Fruit fly (Drosophila melanogaster) ovary, adult (tissue): Measurements from ENCODE around the gene EndoGI.

ENCODE experiments used
- CG17801 ChIP-seq: fragments of 200-800 bp; optimal IDR thresholded peaks from 2 replicates; lab custom pipeline; 2019; ENCODE audit warnings: missing biosample characterization, mild to moderate bottlenecking, missing genetic modification characterization, moderate library complexity; ENCODE audit not compliant: partially characterized antibody

The EndoGI gene

dm6 chr2L:16257227-16258071, at the start of gene EndoGI, which contains the start of gene PRL-1:
Gene EndoGI, plus strand, starts transcription at chr2L:16257688.
Gene PRL-1, minus strand, starts transcription at chr2L:16257606.
- TF ChIP-seq CG17801 (GFP tag; lab: Kevin White, UChicago), result peak; percentile 97

- TF ChIP-seq CG17801 (GFP tag; lab: Kevin White, UChicago), result no peak
Measured at dm6 chr2L:16211159-16211558, 46.3 kb upstream of the EndoGI start, which contains the start of gene CG31819. Gene CG31819, plus strand, starts transcription at chr2L:16211459.

- TF ChIP-seq CG17801 (GFP tag; lab: Kevin White, UChicago), result no peak
Measured at dm6 chr2L:16216298-16216697, 41.2 kb upstream of the EndoGI start.

- no peak for TF ChIP-seq CG17801 (GFP tag; lab: Kevin White, UChicago)
Measured at dm6 chr2L:16223981-16224380, 33.5 kb upstream of the EndoGI start.

dm6 chr2L:16231265-16231664, 26.2 kb upstream of the EndoGI start, which contains the start of gene Ca-Ma2d:
Gene Ca-Ma2d, plus strand, starts transcription at chr2L:16231475.
- no peak for TF ChIP-seq CG17801 (GFP tag; lab: Kevin White, UChicago)

- no peak for TF ChIP-seq CG17801 (GFP tag; lab: Kevin White, UChicago)
Measured at dm6 chr2L:16234817-16235216, 22.7 kb upstream of the EndoGI start.

- TF ChIP-seq CG17801 (GFP tag; lab: Kevin White, UChicago), result no peak
Measured at dm6 chr2L:16241639-16242038, 15.8 kb upstream of the EndoGI start, which contains the start of gene CG42818. Gene CG42818, plus strand, starts transcription at chr2L:16241939.

- TF ChIP-seq CG17801 (GFP tag; lab: Kevin White, UChicago), result peak; percentile 34
Measured at dm6 chr2L:16251598-16252131, 5.8 kb upstream of the EndoGI start, which contains the start of gene CG46309. Gene CG46309, minus strand, starts transcription at chr2L:16251788.

- TF ChIP-seq CG17801 (GFP tag; lab: Kevin White, UChicago), result no peak
Measured at dm6 chr2L:16255232-16256117, 2.0 kb upstream of the EndoGI start.

dm6 chr2L:16256118-16256435, 1.4 kb upstream of the EndoGI start:
- no peak for TF ChIP-seq CG17801 (GFP tag; lab: Kevin White, UChicago)

dm6 chr2L:16261576-16262217, 4.2 kb downstream of the EndoGI start, which contains the start of the genes twe and CG4935:
Gene twe, minus strand, starts transcription at chr2L:16261877.
Gene CG4935, plus strand, starts transcription at chr2L:16262141.
- TF ChIP-seq CG17801 (GFP tag; lab: Kevin White, UChicago), result no peak

dm6 chr2L:16263723-16264122, 6.2 kb downstream of the EndoGI start:
- TF ChIP-seq CG17801 (GFP tag; lab: Kevin White, UChicago), result no peak

- no peak for TF ChIP-seq CG17801 (GFP tag; lab: Kevin White, UChicago)
Measured at dm6 chr2L:16267159-16268065, 9.9 kb downstream of the EndoGI start.
